Worm (Caenorhabditis elegans) whole organism, L4 larva: ENCODE data around the gene ptr-1.

Experiments used
- F10B5.3 ChIP-seq: sonication (generic microtip); optimal IDR thresholded peaks from 2 replicates; lab custom pipeline; 2016; ENCODE audit warnings: mild to moderate bottlenecking, missing genetic modification characterization, missing compliant biosample characterization
- F37D6.2 ChIP-seq: sonication (generic microtip); optimal IDR thresholded peaks from 2 replicates; lab custom pipeline; 2016; ENCODE audit warnings: mild to moderate bottlenecking, missing genetic modification characterization, missing compliant biosample characterization
- F49E8.2 ChIP-seq: sonication (generic microtip); optimal IDR thresholded peaks from 2 replicates; lab custom pipeline; 2016; ENCODE audit warnings: missing compliant biosample characterization, mild to moderate bottlenecking, missing genetic modification characterization, borderline replicate concordance
- T20F7.1 ChIP-seq: fragments of 200-800 bp; sonication (Bioruptor generic); optimal IDR thresholded peaks from 2 replicates; lab custom pipeline; 2018; ENCODE audit warnings: mild to moderate bottlenecking, missing genetic modification characterization, missing compliant biosample characterization
- T26A8.4 ChIP-seq: fragments of 200-800 bp; sonication (Bioruptor generic); IDR thresholded peaks from 2 replicates; pipeline ENCODE4 v1.3.6; 2022; ENCODE audit warnings: missing genetic modification characterization, missing compliant biosample characterization
- Y105C5A.15 ChIP-seq: fragments of 200-800 bp; sonication (Bioruptor generic); IDR thresholded peaks from 2 replicates; pipeline ENCODE4 v1.3.6; 2022; ENCODE audit warnings: missing genetic modification characterization, missing compliant biosample characterization
- Y5F2A.4 ChIP-seq: fragments of 200-800 bp; sonication (Bioruptor generic); optimal IDR thresholded peaks from 2 replicates; lab custom pipeline; 2018; ENCODE audit warnings: mild to moderate bottlenecking, missing genetic modification characterization, missing compliant biosample characterization
- ZK337.2 ChIP-seq: fragments of 200-800 bp; sonication (Bioruptor generic); IDR thresholded peaks from 2 replicates; pipeline ENCODE4 v1.3.6; 2022; ENCODE audit warnings: missing genetic modification reagents, missing genetic modification characterization, missing compliant biosample characterization
- ZK546.5 ChIP-seq, 2 experiments: sonication (generic microtip); optimal IDR thresholded peaks; 2 replicates each; lab custom pipeline; 2017; ENCODE audit warnings: missing biosample characterization in 2 of 2, missing genetic modification characterization in 2 of 2
- aha-1 ChIP-seq: fragments of 150-350 bp; peaks from one replicate; lab custom pipeline; 2014; ENCODE audit warnings: missing biosample characterization, missing genetic modification characterization
- ama-1 ChIP-seq: fragments of 150-350 bp; optimal IDR thresholded peaks from 2 replicates; lab custom pipeline; 2014; ENCODE audit warnings: inconsistent platforms, mixed read lengths
- arid-1 ChIP-seq: fragments of 200-800 bp; sonication (Bioruptor generic); conservative IDR thresholded peaks from 2 replicates; pipeline ENCODE4 v1.3.6; 2022; ENCODE audit warnings: missing genetic modification reagents, missing genetic modification characterization, missing compliant biosample characterization
- attf-4 ChIP-seq: sonication (generic microtip); optimal IDR thresholded peaks from 3 replicates; lab custom pipeline; 2017; ENCODE audit warnings: missing biosample characterization, missing genetic modification characterization
- ceh-20 ChIP-seq: fragments of 200-800 bp; sonication (Bioruptor generic); IDR thresholded peaks from 2 replicates; pipeline ENCODE4 v1.3.6; 2022; ENCODE audit warnings: missing genetic modification reagents, missing genetic modification characterization, missing compliant biosample characterization
- ceh-28 ChIP-seq: fragments of 150-350 bp; optimal IDR thresholded peaks from 2 replicates; lab custom pipeline; 2014; ENCODE audit warnings: missing biosample characterization, missing genetic modification reagents, missing genetic modification characterization
- ceh-44 ChIP-seq: fragments of 200-800 bp; sonication (Bioruptor generic); IDR thresholded peaks from 2 replicates; pipeline ENCODE4 v1.3.6; 2022; ENCODE audit warnings: missing genetic modification reagents, missing genetic modification characterization, missing compliant biosample characterization
- ceh-62 ChIP-seq: sonication (generic microtip); optimal IDR thresholded peaks from 2 replicates; lab custom pipeline; 2017; ENCODE audit warnings: missing biosample characterization, missing genetic modification characterization
- ceh-82 ChIP-seq: sonication (generic microtip); optimal IDR thresholded peaks from 2 replicates; lab custom pipeline; 2017; ENCODE audit warnings: missing biosample characterization, missing genetic modification characterization
- ces-1 ChIP-seq: fragments of 150-350 bp; sonication (generic microtip); optimal IDR thresholded peaks from 4 replicates; lab custom pipeline; 2014; ENCODE audit warnings: missing biosample characterization, missing genetic modification reagents, missing genetic modification characterization
- cey-2 ChIP-seq: sonication (generic microtip); optimal IDR thresholded peaks from 3 replicates; lab custom pipeline; 2017; ENCODE audit warnings: missing genetic modification characterization, mild to moderate bottlenecking, missing compliant biosample characterization, antibody characterized with exemption, borderline replicate concordance; ENCODE audit not compliant: insufficient read depth
- ctbp-1 ChIP-seq: fragments of 200-800 bp; sonication (Bioruptor generic); IDR thresholded peaks from 2 replicates; pipeline ENCODE4 v1.3.6; 2022; ENCODE audit warnings: missing genetic modification reagents, missing genetic modification characterization, missing compliant biosample characterization
- daf-19 ChIP-seq: fragments of 200-800 bp; sonication (Bioruptor generic); conservative IDR thresholded peaks from 2 replicates; pipeline ENCODE4 v1.3.6; 2022; ENCODE audit warnings: missing genetic modification characterization, missing compliant biosample characterization
- dmd-8 ChIP-seq: fragments of 200-800 bp; sonication (Bioruptor generic); IDR thresholded peaks from 2 replicates; pipeline ENCODE4 v1.3.6; 2022; ENCODE audit warnings: missing genetic modification characterization, missing compliant biosample characterization
- dve-1 ChIP-seq: sonication (generic microtip); optimal IDR thresholded peaks from 2 replicates; lab custom pipeline; 2017; ENCODE audit warnings: antibody characterized with exemption, mild to moderate bottlenecking, missing genetic modification characterization, missing compliant biosample characterization; ENCODE audit not compliant: insufficient read depth
- egl-27 ChIP-seq: sonication (generic microtip); optimal IDR thresholded peaks from 3 replicates; lab custom pipeline; 2017; ENCODE audit warnings: missing biosample characterization, missing genetic modification reagents, missing genetic modification characterization
- egl-43 ChIP-seq: fragments of 200-800 bp; sonication (Bioruptor generic); IDR thresholded peaks from 2 replicates; pipeline ENCODE4 v1.3.6; 2022; ENCODE audit warnings: missing genetic modification reagents, missing genetic modification characterization, missing compliant biosample characterization
- fkh-10 ChIP-seq: fragments of 150-350 bp; optimal IDR thresholded peaks from 2 replicates; lab custom pipeline; 2014; ENCODE audit warnings: missing biosample characterization, missing genetic modification reagents, missing genetic modification characterization
- gei-8 ChIP-seq: fragments of 200-800 bp; sonication (Bioruptor generic); optimal IDR thresholded peaks from 2 replicates; lab custom pipeline; 2018; ENCODE audit warnings: mild to moderate bottlenecking, missing genetic modification characterization, missing compliant biosample characterization
- hlh-30 ChIP-seq: sonication (generic microtip); optimal IDR thresholded peaks from 2 replicates; lab custom pipeline; 2017; ENCODE audit warnings: antibody characterized with exemption, mild to moderate bottlenecking, missing genetic modification characterization, missing compliant biosample characterization; ENCODE audit not compliant: insufficient read depth
- jun-1 ChIP-seq: fragments of 150-350 bp; optimal IDR thresholded peaks from 2 replicates; lab custom pipeline; 2014; ENCODE audit warnings: missing biosample characterization, missing genetic modification reagents, missing genetic modification characterization
- lim-7 ChIP-seq: fragments of 200-800 bp; sonication (Bioruptor generic); IDR thresholded peaks from 2 replicates; pipeline ENCODE4 v1.3.6; 2022; ENCODE audit warnings: missing genetic modification characterization, missing compliant biosample characterization
- lin-15B ChIP-seq: fragments of 150-350 bp; sonication (generic microtip); optimal IDR thresholded peaks from 3 replicates; lab custom pipeline; 2014; ENCODE audit warnings: missing biosample characterization, missing genetic modification characterization
- madf-5 ChIP-seq, 2 experiments: fragments of 200-800 bp; sonication (Bioruptor generic); IDR thresholded peaks; 2 replicates each; pipeline ENCODE4 v1.3.6; 2022; ENCODE audit warnings: missing compliant biosample characterization in 2 of 2, missing genetic modification characterization in 2 of 2
- madf-9 ChIP-seq: fragments of 200-800 bp; sonication (Bioruptor generic); conservative IDR thresholded peaks from 2 replicates; pipeline ENCODE4 v1.3.6; 2022; ENCODE audit warnings: missing genetic modification reagents, missing genetic modification characterization, missing compliant biosample characterization
- mes-2 ChIP-seq: sonication (generic microtip); optimal IDR thresholded peaks from 2 replicates; lab custom pipeline; 2016; ENCODE audit warnings: missing genotype, mild to moderate bottlenecking, missing genetic modification characterization, missing compliant biosample characterization; ENCODE audit not compliant: poor library complexity, severe bottlenecking
- mxl-3 ChIP-seq: fragments of 200-800 bp; sonication (Bioruptor generic); optimal IDR thresholded peaks from 2 replicates; lab custom pipeline; 2018; ENCODE audit warnings: mild to moderate bottlenecking, missing genetic modification characterization, missing compliant biosample characterization
- nhr-11 ChIP-seq: fragments of 150-350 bp; optimal IDR thresholded peaks from 2 replicates; lab custom pipeline; 2014; ENCODE audit warnings: missing biosample characterization, missing genetic modification characterization
- nhr-111 ChIP-seq: fragments of 200-800 bp; sonication (Bioruptor generic); optimal IDR thresholded peaks from 2 replicates; lab custom pipeline; 2018; ENCODE audit warnings: mild to moderate bottlenecking, missing genetic modification characterization, missing compliant biosample characterization
- nhr-25 ChIP-seq: sonication (generic microtip); optimal IDR thresholded peaks from 2 replicates; lab custom pipeline; 2017; ENCODE audit warnings: missing genetic modification characterization, mild to moderate bottlenecking, missing compliant biosample characterization, antibody characterized with exemption, moderate library complexity, borderline replicate concordance; ENCODE audit not compliant: insufficient read depth
- nhr-6 ChIP-seq: fragments of 150-350 bp; optimal IDR thresholded peaks from 2 replicates; lab custom pipeline; 2014; ENCODE audit warnings: missing biosample characterization, missing genetic modification characterization
- php-3 ChIP-seq: fragments of 200-800 bp; sonication (Bioruptor generic); IDR thresholded peaks from 2 replicates; pipeline ENCODE4 v1.3.6; 2022; ENCODE audit warnings: missing genetic modification reagents, missing genetic modification characterization, missing compliant biosample characterization
- rbr-2 ChIP-seq: sonication (generic microtip); optimal IDR thresholded peaks from 2 replicates; lab custom pipeline; 2016; ENCODE audit warnings: missing genotype, missing genetic modification characterization, missing compliant biosample characterization
- set-16 ChIP-seq: fragments of 200-800 bp; sonication (Bioruptor generic); IDR thresholded peaks from 2 replicates; pipeline ENCODE4 v1.3.6; 2022; ENCODE audit warnings: missing genetic modification reagents, missing genetic modification characterization, missing compliant biosample characterization
- snpc-4 ChIP-seq: fragments of 150-350 bp; optimal IDR thresholded peaks from 2 replicates; lab custom pipeline; 2014; ENCODE audit warnings: missing biosample characterization, missing genetic modification characterization
- tag-97 ChIP-seq: fragments of 200-800 bp; sonication (Bioruptor generic); IDR thresholded peaks from 2 replicates; pipeline ENCODE4 v1.3.6; 2022; ENCODE audit warnings: missing genetic modification characterization, missing compliant biosample characterization
- tra-1 ChIP-seq: fragments of 200-800 bp; sonication (Bioruptor generic); IDR thresholded peaks from 2 replicates; pipeline ENCODE4 v1.3.6; 2022; ENCODE audit warnings: missing genetic modification reagents, missing genetic modification characterization, missing compliant biosample characterization
- unc-130 ChIP-seq: sonication (generic microtip); optimal IDR thresholded peaks from 2 replicates; lab custom pipeline; 2016; ENCODE audit warnings: missing genetic modification reagents, missing genetic modification characterization, missing compliant biosample characterization
- unc-62 ChIP-seq, 3 experiments: fragments of 150-350 bp in 1 of 3; sonication (generic microtip); optimal IDR thresholded peaks in 2 of 3; peaks in 1 of 3; 1 replicate in 1 of 3; 2 replicates in 2 of 3; lab custom pipeline; 2014 to 2017; ENCODE audit warnings: missing biosample characterization in 3 of 3, missing genetic modification characterization in 3 of 3, missing genetic modification reagents in 3 of 3, missing genotype in 1 of 3
- zag-1 ChIP-seq: fragments of 150-350 bp; optimal IDR thresholded peaks from 2 replicates; lab custom pipeline; 2014; ENCODE audit warnings: missing biosample characterization, missing genetic modification characterization
- zip-2 ChIP-seq: fragments of 150-350 bp; optimal IDR thresholded peaks from 2 replicates; lab custom pipeline; 2014; ENCODE audit warnings: missing biosample characterization, missing genetic modification characterization

ptr-1 gene

DNA sequence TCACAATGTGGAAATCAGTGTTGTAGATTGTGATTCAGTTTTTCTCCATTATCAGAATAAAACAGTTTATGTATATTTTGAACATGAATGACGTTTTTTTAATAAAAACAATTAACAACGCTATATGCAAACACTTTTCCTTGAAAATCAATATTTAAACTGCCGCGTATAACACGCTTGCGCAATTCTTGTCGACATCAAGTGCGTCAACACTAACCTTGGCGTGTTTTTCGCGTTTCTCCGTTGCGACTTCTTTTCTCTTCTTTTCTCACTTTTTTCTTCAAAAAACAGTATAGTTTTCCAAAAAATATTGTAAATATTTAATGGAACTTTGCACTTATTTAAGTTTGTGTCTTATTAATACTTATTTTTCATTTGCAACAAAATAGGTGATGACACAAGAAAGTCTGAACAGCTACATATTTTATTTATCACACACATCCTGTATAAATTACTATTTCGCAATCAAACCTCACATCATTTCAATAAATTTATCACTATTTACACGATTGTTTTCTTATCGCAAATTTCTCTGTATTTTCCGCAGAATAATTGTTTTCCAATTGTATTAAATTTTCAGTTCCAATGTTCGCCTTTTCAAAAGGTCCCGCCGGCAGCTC, 6.2 kb downstream of the ptr-1 start, which contains the start of gene spas-1 (continued):
- no peak for TF ChIP-seq lin-15B
- TF ChIP-seq mxl-3 (GFP tag; lab: Kevin White, UChicago): peak; percentile 50
- TF ChIP-seq ama-1: no peak
- TF ChIP-seq nhr-111 (GFP tag; lab: Kevin White, UChicago): no peak
- TF ChIP-seq egl-43 (GFP tag; lab: Robert Waterston, UW): no peak
- peak; percentile 52 for TF ChIP-seq nhr-25 (tag; lab: Kevin White, UChicago)
- TF ChIP-seq unc-62 (GFP tag; optimal IDR thresholded peaks at IDR 0.05 in 1 of 2; lab: Kevin White, UChicago): peak in 1 of 2 experiments; percentile 96
- TF ChIP-seq unc-62 (tag; optimal IDR thresholded peaks at IDR 0.05; lab: Kevin White, UChicago): no peak
- TF ChIP-seq ceh-28 (tag; lab: Kevin White, UChicago): no peak
- no peak for TF ChIP-seq ces-1 (GFP tag; lab: Kevin White, UChicago)
- no peak for TF ChIP-seq snpc-4 (tag; lab: Kevin White, UChicago)
- TF ChIP-seq T20F7.1 (GFP tag; lab: Kevin White, UChicago): peak; percentile 87
- TF ChIP-seq Y5F2A.4 (GFP tag; lab: Kevin White, UChicago): no peak
- TF ChIP-seq ctbp-1 (GFP tag; lab: Robert Waterston, UW): peak; percentile 76
- no peak for TF ChIP-seq gei-8
- peak; percentile 42 for TF ChIP-seq F49E8.2 (tag; lab: Kevin White, UChicago)
- TF ChIP-seq php-3 (GFP tag; lab: Robert Waterston, UW): no peak
- TF ChIP-seq F37D6.2 (tag; lab: Kevin White, UChicago): peak; percentile 50
- TF ChIP-seq egl-27 (tag; lab: Kevin White, UChicago): no peak
- TF ChIP-seq aha-1 (tag; lab: Kevin White, UChicago): peak; percentile 85
- TF ChIP-seq zip-2: peak; percentile 54
- TF ChIP-seq ZK546.5 (tag; optimal IDR thresholded peaks at IDR 0.05; lab: Kevin White, UChicago): no peak
- TF ChIP-seq dmd-8 (GFP tag; lab: Robert Waterston, UW): no peak
- TF ChIP-seq tra-1: no peak
- no peak for TF ChIP-seq ceh-82
- no peak for TF ChIP-seq tag-97 (GFP tag; lab: Robert Waterston, UW)
- no peak for TF ChIP-seq lim-7
- no peak for TF ChIP-seq cey-2 (tag; lab: Kevin White, UChicago)
- TF ChIP-seq zag-1 (tag; lab: Kevin White, UChicago): no peak
- TF ChIP-seq dve-1 (tag; lab: Kevin White, UChicago): peak; percentile 94
- TF ChIP-seq ceh-62: no peak
- TF ChIP-seq rbr-2 (tag; lab: Kevin White, UChicago): peak; percentile 86
- TF ChIP-seq nhr-6: peak; percentile 83
- no peak for TF ChIP-seq F10B5.3 (tag; lab: Kevin White, UChicago)
- peak; percentile 73 for TF ChIP-seq hlh-30 (tag; lab: Kevin White, UChicago)
- TF ChIP-seq Y105C5A.15 (GFP tag; lab: Robert Waterston, UW): no peak
- peak; percentile 89 for TF ChIP-seq mes-2
- TF ChIP-seq madf-5 (GFP tag; IDR thresholded peaks at IDR 0.05; lab: Robert Waterston, UW): no peak
- TF ChIP-seq T26A8.4 (GFP tag; lab: Robert Waterston, UW): peak; percentile 88
- TF ChIP-seq ZK337.2: no peak
- peak; percentile 45 for TF ChIP-seq unc-130 (GFP tag; lab: Kevin White, UChicago)
- peak; percentile 80 for TF ChIP-seq fkh-10 (GFP tag; lab: Kevin White, UChicago)
- no peak for TF ChIP-seq daf-19
- TF ChIP-seq madf-9 (GFP tag; lab: Robert Waterston, UW): no peak
- peak; percentile 44 for TF ChIP-seq jun-1 (tag; lab: Kevin White, UChicago)
- no peak for TF ChIP-seq arid-1
- TF ChIP-seq ceh-20 (GFP tag; lab: Robert Waterston, UW): no peak
- no peak for TF ChIP-seq set-16 (GFP tag; lab: Robert Waterston, UW)
- TF ChIP-seq nhr-11: peak; percentile 74
- no peak for TF ChIP-seq attf-4 (tag; lab: Kevin White, UChicago)
- TF ChIP-seq ceh-44 (GFP tag; lab: Robert Waterston, UW): no peak
